ENCODE assay signal across 5 worm cellular contexts in genomic region chrIV:9146819-9147518, ce11.
TF ChIP-seq lines count a peak whose summit lies in the region.

TSS of gene rpb-12 (minus strand) at chrIV:9146869.
TSS of gene aly-2 (plus strand) at chrIV:9147468.

TF ChIP-seq in whole organism, L1 larva, 84 proteins besides CTCF, POLR2A, EP300 and RAD21 (continued from another document and continues in another):
- TF ChIP-seq mdl-1 (tag; optimal IDR thresholded peaks at IDR 0.05; lab: Kevin White, UChicago) (peak in 1 of 2 experiments; percentile 28), egl-13 (tag; optimal IDR thresholded peaks at IDR 0.05; lab: Kevin White, UChicago) (no peak), elt-2 (tag; optimal IDR thresholded peaks at IDR 0.05; lab: Kevin White, UChicago) (no peak), blmp-1 (tag; optimal IDR thresholded peaks at IDR 0.05; lab: Kevin White, UChicago) (peak; percentile 34), mep-1 (tag; optimal IDR thresholded peaks at IDR 0.05; lab: Kevin White, UChicago) (peak; percentile 68), tlp-1 (tag; optimal IDR thresholded peaks at IDR 0.05; lab: Kevin White, UChicago) (no peak), unc-86 (tag; optimal IDR thresholded peaks at IDR 0.05; lab: Kevin White, UChicago) (no peak), ets-5 (GFP tag; IDR thresholded peaks at IDR 0.05; lab: Robert Waterston, UW) (no peak), nhr-71 (tag; optimal IDR thresholded peaks at IDR 0.05; lab: Kevin White, UChicago) (peak; percentile 76), xbp-1 (tag; optimal IDR thresholded peaks at IDR 0.05; lab: Kevin White, UChicago) (peak; percentile 51), nhr-85 (tag; lab: Kevin White, UChicago) (peak; percentile 57), lin-13 (GFP tag; optimal IDR thresholded peaks at IDR 0.05; lab: Kevin White, UChicago) (peak; percentile 30), ceh-82 (tag; optimal IDR thresholded peaks at IDR 0.05; lab: Kevin White, UChicago) (peak in 2 of 3 experiments; percentile 17 to 71), pqm-1 (tag; optimal IDR thresholded peaks at IDR 0.05; lab: Kevin White, UChicago) (no peak), lin-35 (GFP tag; optimal IDR thresholded peaks at IDR 0.05; lab: Kevin White, UChicago) (peak; percentile 78 to 88), fkh-4 (tag; optimal IDR thresholded peaks at IDR 0.05; lab: Kevin White, UChicago; ENCODE audit: borderline replicate concordance) (no peak), nhr-90 (tag; optimal IDR thresholded peaks at IDR 0.05; lab: Kevin White, UChicago; ENCODE audit: poor library complexity) (peak; percentile 23), hlh-17 (GFP tag; optimal IDR thresholded peaks at IDR 0.05; lab: Kevin White, UChicago; ENCODE audit: borderline replicate concordance) (no peak), sox-4 (tag; optimal IDR thresholded peaks at IDR 0.05; lab: Kevin White, UChicago) (no peak), efl-3 (GFP tag; optimal IDR thresholded peaks at IDR 0.05; lab: Kevin White, UChicago) (no peak), grh-1 (GFP tag; IDR thresholded peaks at IDR 0.05; lab: Robert Waterston, UW) (no peak), hlh-4 (tag; optimal IDR thresholded peaks at IDR 0.05; lab: Kevin White, UChicago) (no peak), jun-1 (tag; optimal IDR thresholded peaks at IDR 0.05; lab: Kevin White, UChicago) (peak; percentile 57), dsc-1 (tag; optimal IDR thresholded peaks at IDR 0.05; lab: Kevin White, UChicago) (peak; percentile 3), swsn-7 (tag; optimal IDR thresholded peaks at IDR 0.05; lab: Kevin White, UChicago) (peak; percentile 56), unc-130 (tag; optimal IDR thresholded peaks at IDR 0.05; lab: Kevin White, UChicago) (peak; percentile 13)

TF ChIP-seq in whole organism, L2 larva, 48 proteins besides CTCF, POLR2A, EP300 and RAD21 (continued from another document):
- TF ChIP-seq gmeb-1 (tag; optimal IDR thresholded peaks at IDR 0.05; lab: Kevin White, UChicago) (peak; percentile 60), lin-13 (GFP tag; optimal IDR thresholded peaks at IDR 0.05; lab: Kevin White, UChicago) (peak; percentile 57), F13H6.1 (tag; optimal IDR thresholded peaks at IDR 0.05; lab: Kevin White, UChicago) (no peak), nhr-6 (tag; optimal IDR thresholded peaks at IDR 0.05; lab: Kevin White, UChicago) (peak; percentile 45), ZK546.5 (tag; optimal IDR thresholded peaks at IDR 0.05; lab: Kevin White, UChicago) (no peak), crh-2 (tag; optimal IDR thresholded peaks at IDR 0.05; lab: Kevin White, UChicago) (peak; percentile 65), egl-27 (tag; optimal IDR thresholded peaks at IDR 0.05; lab: Kevin White, UChicago) (peak; percentile 11), lsy-2 (tag; optimal IDR thresholded peaks at IDR 0.05; lab: Kevin White, UChicago) (peak; percentile 35 to 73)

TF ChIP-seq in whole organism, L3 larva, 47 proteins besides CTCF, POLR2A, EP300 and RAD21 (continued from another document):
- TF ChIP-seq snpc-4 (tag; optimal IDR thresholded peaks at IDR 0.05; lab: Kevin White, UChicago) = peak; percentile 21
- TF ChIP-seq ztf-4 (tag; optimal IDR thresholded peaks at IDR 0.05; lab: Kevin White, UChicago) = no peak
- peak; percentile 23 for TF ChIP-seq pqm-1 (tag; optimal IDR thresholded peaks at IDR 0.05; lab: Kevin White, UChicago)
- peak; percentile 21 for TF ChIP-seq nhr-25 (tag; optimal IDR thresholded peaks at IDR 0.05; lab: Kevin White, UChicago)
- TF ChIP-seq mdl-1 (tag; optimal IDR thresholded peaks at IDR 0.05; lab: Kevin White, UChicago) = no peak
- peak; percentile 5 for TF ChIP-seq jun-1 (tag; optimal IDR thresholded peaks at IDR 0.05; lab: Kevin White, UChicago)
- TF ChIP-seq nhr-23 (tag; optimal IDR thresholded peaks at IDR 0.05; lab: Kevin White, UChicago) = no peak
- TF ChIP-seq sea-2 (GFP tag; optimal IDR thresholded peaks at IDR 0.05; lab: Kevin White, UChicago) = no peak
- TF ChIP-seq nhr-67 (tag; optimal IDR thresholded peaks at IDR 0.05; lab: Kevin White, UChicago) = no peak
- no peak for TF ChIP-seq daf-12 (tag; optimal IDR thresholded peaks at IDR 0.05; lab: Kevin White, UChicago)
- TF ChIP-seq lin-15B (tag; optimal IDR thresholded peaks at IDR 0.05; lab: Kevin White, UChicago) = peak; percentile 89
- TF ChIP-seq egl-5 (tag; optimal IDR thresholded peaks at IDR 0.05; lab: Kevin White, UChicago) = peak; percentile 19
- TF ChIP-seq lin-39 (tag; optimal IDR thresholded peaks at IDR 0.05; lab: Kevin White, UChicago) = peak; percentile 62

TF ChIP-seq in whole organism, L4 larva, 104 proteins besides CTCF, POLR2A, EP300 and RAD21 (continued from another document):
- TF ChIP-seq nhr-25 (tag; optimal IDR thresholded peaks at IDR 0.05; lab: Kevin White, UChicago; ENCODE audit: borderline replicate concordance, insufficient read depth) (no peak), unc-62 (GFP tag; optimal IDR thresholded peaks at IDR 0.05 in 1 of 2; lab: Kevin White, UChicago) (peak in 1 of 2 experiments; percentile 32), unc-62 (tag; optimal IDR thresholded peaks at IDR 0.05; lab: Kevin White, UChicago) (no peak), dpl-1 (GFP tag; optimal IDR thresholded peaks at IDR 0.05; lab: Kevin White, UChicago) (peak; percentile 78), unc-130 (GFP tag; optimal IDR thresholded peaks at IDR 0.05; lab: Kevin White, UChicago) (peak; percentile 48), snpc-1.2 (GFP tag; IDR thresholded peaks at IDR 0.05; lab: Robert Waterston, UW) (peak; percentile 20; the same call in 1 of the 2 replicates), ZK546.5 (tag; optimal IDR thresholded peaks at IDR 0.05; lab: Kevin White, UChicago) (no peak)

TF ChIP-seq in whole organism, young adult, 124 proteins besides CTCF, POLR2A, EP300 and RAD21 (continued from another document and continues in another):
- TF ChIP-seq let-526 (GFP tag; IDR thresholded peaks at IDR 0.05; lab: Robert Waterston, UW) (no peak), F57C9.4 (tag; optimal IDR thresholded peaks at IDR 0.05; lab: Kevin White, UChicago) (no peak), snpc-1.1 (tag; optimal IDR thresholded peaks at IDR 0.05; lab: Kevin White, UChicago; ENCODE audit: insufficient read depth) (peak; percentile 59), madf-8 (GFP tag; conservative IDR thresholded peaks at IDR 0.05; lab: Robert Waterston, UW) (peak; percentile 91), lag-1 (GFP tag; IDR thresholded peaks at IDR 0.05; lab: Robert Waterston, UW) (no peak), D2030.7 (GFP tag; IDR thresholded peaks at IDR 0.05; lab: Robert Waterston, UW) (peak; percentile 91), bed-2 (GFP tag; IDR thresholded peaks at IDR 0.05; lab: Robert Waterston, UW) (no peak), dpff-1 (tag; optimal IDR thresholded peaks at IDR 0.05; lab: Kevin White, UChicago) (no peak), Y79H2A.3 (GFP tag; conservative IDR thresholded peaks at IDR 0.05; lab: Robert Waterston, UW) (0 out of 2 replicates have a peak, but pooled peaks have one; percentile 23), F39B2.1 (GFP tag; IDR thresholded peaks at IDR 0.05; lab: Robert Waterston, UW) (no peak), hlh-12 (tag; optimal IDR thresholded peaks at IDR 0.05; lab: Kevin White, UChicago) (no peak), sdz-38 (tag; optimal IDR thresholded peaks at IDR 0.05; lab: Kevin White, UChicago) (no peak), egrh-3 (GFP tag; IDR thresholded peaks at IDR 0.05; lab: Robert Waterston, UW) (no peak), snpc-3.4 (tag; optimal IDR thresholded peaks at IDR 0.05; lab: Kevin White, UChicago) (peak; percentile 91), C06A6.2 (GFP tag; conservative IDR thresholded peaks at IDR 0.05; lab: Robert Waterston, UW) (no peak), pbrm-1 (GFP tag; IDR thresholded peaks at IDR 0.05; lab: Robert Waterston, UW) (peak; percentile 75), nhr-120 (GFP tag; IDR thresholded peaks at IDR 0.05; lab: Robert Waterston, UW) (no peak), nfya-1 (tag; optimal IDR thresholded peaks at IDR 0.05; lab: Kevin White, UChicago; ENCODE audit: borderline replicate concordance, insufficient read depth) (no peak), ztf-18 (tag; optimal IDR thresholded peaks at IDR 0.05; lab: Kevin White, UChicago) (no peak), ceh-100 (GFP tag; IDR thresholded peaks at IDR 0.05; lab: Robert Waterston, UW) (no peak), cebp-2 (GFP tag; IDR thresholded peaks at IDR 0.05; lab: Robert Waterston, UW) (no peak), F23B12.7 (tag; optimal IDR thresholded peaks at IDR 0.05; lab: Kevin White, UChicago; ENCODE audit: insufficient read depth) (peak; percentile 64), rpc-1 (optimal IDR thresholded peaks at IDR 0.05; lab: Kevin White, UChicago) (no peak), rpc-1 (tag; optimal IDR thresholded peaks at IDR 0.05; lab: Kevin White, UChicago) (no peak), ztf-22 (GFP tag; optimal IDR thresholded peaks at IDR 0.05; lab: Kevin White, UChicago) (no peak), B0261.1 (tag; optimal IDR thresholded peaks at IDR 0.05; lab: Kevin White, UChicago) (no peak), let-607 (tag; optimal IDR thresholded peaks at IDR 0.05; lab: Kevin White, UChicago) (no peak), nhr-179 (tag; optimal IDR thresholded peaks at IDR 0.05; lab: Kevin White, UChicago) (no peak), F37B4.10 (GFP tag; IDR thresholded peaks at IDR 0.05; lab: Robert Waterston, UW) (no peak), atf-7 (tag; optimal IDR thresholded peaks at IDR 0.05; lab: Kevin White, UChicago) (no peak), lin-35 (GFP tag; optimal IDR thresholded peaks at IDR 0.05; lab: Kevin White, UChicago) (peak in 1 of 3 experiments; percentile 66), Y95B8A.8 (GFP tag; IDR thresholded peaks at IDR 0.05; lab: Robert Waterston, UW) (peak; percentile 55; the same call in 1 of the 2 replicates), ccch-3 (GFP tag; optimal IDR thresholded peaks at IDR 0.05; lab: Kevin White, UChicago) (no peak), zim-3 (tag; optimal IDR thresholded peaks at IDR 0.05; lab: Kevin White, UChicago) (no peak), akir-1 (GFP tag; optimal IDR thresholded peaks at IDR 0.05; lab: Kevin White, UChicago) (no peak), sptf-2 (GFP tag; optimal IDR thresholded peaks at IDR 0.05; lab: Kevin White, UChicago) (no peak), F57A8.1 (GFP tag; optimal IDR thresholded peaks at IDR 0.05; lab: Kevin White, UChicago) (no peak), aptf-3 (GFP tag; IDR thresholded peaks at IDR 0.05; lab: Robert Waterston, UW) (no peak), ceh-27 (GFP tag; optimal IDR thresholded peaks at IDR 0.05; lab: Kevin White, UChicago) (peak; percentile 23), ztf-25 (GFP tag; IDR thresholded peaks at IDR 0.05; lab: Robert Waterston, UW) (no peak), rec-8 (tag; optimal IDR thresholded peaks at IDR 0.05; lab: Kevin White, UChicago) (no peak), nhr-90 (tag; optimal IDR thresholded peaks at IDR 0.05; lab: Kevin White, UChicago) (no peak), mes-4 (tag; optimal IDR thresholded peaks at IDR 0.05; lab: Kevin White, UChicago) (no peak), repo-1 (tag; optimal IDR thresholded peaks at IDR 0.05; lab: Kevin White, UChicago) (no peak), hsf-1 (GFP tag; IDR thresholded peaks at IDR 0.05; lab: Robert Waterston, UW) (peak; percentile 82), somi-1 (GFP tag; optimal IDR thresholded peaks at IDR 0.05; lab: Kevin White, UChicago) (no peak), ets-4 (GFP tag; optimal IDR thresholded peaks at IDR 0.05; lab: Kevin White, UChicago) (no peak), dox-1 (GFP tag; IDR thresholded peaks at IDR 0.05; lab: Robert Waterston, UW) (peak; percentile 92), lin-26 (GFP tag; IDR thresholded peaks at IDR 0.05; lab: Robert Waterston, UW) (no peak), T26A5.8 (tag; optimal IDR thresholded peaks at IDR 0.05; lab: Kevin White, UChicago) (no peak), lin-40 (tag; optimal IDR thresholded peaks at IDR 0.05; lab: Kevin White, UChicago) (no peak), rcor-1 (GFP tag; IDR thresholded peaks at IDR 0.05; lab: Robert Waterston, UW) (peak; percentile 82), lsl-1 (GFP tag; optimal IDR thresholded peaks at IDR 0.05; lab: Kevin White, UChicago) (peak; percentile 68), xnd-1 (tag; optimal IDR thresholded peaks at IDR 0.05; lab: Kevin White, UChicago) (peak; percentile 88), efl-1 (GFP tag; optimal IDR thresholded peaks at IDR 0.05; lab: Kevin White, UChicago) (peak; percentile 95), athp-1 (tag; optimal IDR thresholded peaks at IDR 0.05; lab: Kevin White, UChicago) (no peak), tbp1 (GFP tag; optimal IDR thresholded peaks at IDR 0.05; lab: Kevin White, UChicago) (peak; percentile 58), ceh-91 (GFP tag; IDR thresholded peaks at IDR 0.05; lab: Robert Waterston, UW) (peak; percentile 88), F22D6.2 (tag; optimal IDR thresholded peaks at IDR 0.05; lab: Kevin White, UChicago) (no peak), gei-17 (GFP tag; optimal IDR thresholded peaks at IDR 0.05; lab: Kevin White, UChicago) (no peak), unc-62 (GFP tag; optimal IDR thresholded peaks at IDR 0.05; lab: Kevin White, UChicago) (no peak), Y56A3A.18 (GFP tag; IDR thresholded peaks at IDR 0.05; lab: Robert Waterston, UW) (no peak), ceh-58 (GFP tag; IDR thresholded peaks at IDR 0.05; lab: Robert Waterston, UW) (no peak), attf-3 (GFP tag; conservative IDR thresholded peaks at IDR 0.05; lab: Robert Waterston, UW) (peak; percentile 100), Y53F4B.3 (GFP tag; IDR thresholded peaks at IDR 0.05; lab: Robert Waterston, UW) (no peak), tlf-1 (GFP tag; optimal IDR thresholded peaks at IDR 0.05; lab: Kevin White, UChicago) (peak; percentile 61), F10E7.11 (tag; optimal IDR thresholded peaks at IDR 0.05; lab: Kevin White, UChicago) (no peak), hlh-26 (GFP tag; conservative IDR thresholded peaks at IDR 0.05; lab: Robert Waterston, UW) (no peak), egl-44 (GFP tag; IDR thresholded peaks at IDR 0.05; lab: Robert Waterston, UW) (no peak), attf-5 (GFP tag; optimal IDR thresholded peaks at IDR 0.05; lab: Kevin White, UChicago) (peak; percentile 54), mel-28 (tag; optimal IDR thresholded peaks at IDR 0.05; lab: Kevin White, UChicago; ENCODE audit: borderline replicate concordance) (no peak), bed-1 (GFP tag; IDR thresholded peaks at IDR 0.05; lab: Robert Waterston, UW) (no peak), lin-54 (GFP tag; optimal IDR thresholded peaks at IDR 0.05; lab: Kevin White, UChicago) (peak; percentile 81), mcd-1 (GFP tag; IDR thresholded peaks at IDR 0.05; lab: Robert Waterston, UW) (peak; percentile 66), F49E8.2 (tag; optimal IDR thresholded peaks at IDR 0.05; lab: Kevin White, UChicago; ENCODE audit: insufficient read depth) (peak; percentile 64), aptf-2 (GFP tag; conservative IDR thresholded peaks at IDR 0.05; lab: Robert Waterston, UW) (no peak), ztf-3 (GFP tag; optimal IDR thresholded peaks at IDR 0.05; lab: Kevin White, UChicago) (no peak), madf-10 (tag; optimal IDR thresholded peaks at IDR 0.05; lab: Kevin White, UChicago) (no peak), hmg-1.2 (GFP tag; IDR thresholded peaks at IDR 0.05; lab: Robert Waterston, UW) (peak; percentile 59), nfya-2 (GFP tag; IDR thresholded peaks at IDR 0.05; lab: Robert Waterston, UW) (no peak), fkh-3 (tag; optimal IDR thresholded peaks at IDR 0.05; lab: Kevin White, UChicago) (no peak), dpl-1 (GFP tag; optimal IDR thresholded peaks at IDR 0.05; lab: Kevin White, UChicago) (peak; percentile 88), tbx-9 (tag; optimal IDR thresholded peaks at IDR 0.05; lab: Kevin White, UChicago; ENCODE audit: borderline replicate concordance) (no peak), nhr-80 (tag; optimal IDR thresholded peaks at IDR 0.05; lab: Kevin White, UChicago) (no peak), T07F8.4 (tag; optimal IDR thresholded peaks at IDR 0.05; lab: Kevin White, UChicago) (no peak), mxl-1 (tag; optimal IDR thresholded peaks at IDR 0.05; lab: Kevin White, UChicago) (no peak)
